Worm (Caenorhabditis elegans): ENCODE measurements around the gene F43C1.7.

The F43C1.7 gene

ce11 chrIII:4269220-4269935 is 27.0 kb upstream of the F43C1.7 start, which contains the start of the genes sftb-1 and R10E4.1:
Gene sftb-1 (minus strand): TSS chrIII:4269270.
Gene R10E4.1 (plus strand): TSS chrIII:4269743.
- no peak for TF ChIP-seq unc-62 (GFP tag; optimal IDR thresholded peaks at IDR 0.05)

ce11 chrIII:4265892-4266291 is 23.5 kb upstream of the F43C1.7 start:
- no peak for TF ChIP-seq unc-62 (GFP tag; optimal IDR thresholded peaks at IDR 0.05)

ce11 chrIII:4263048-4263447 is 20.7 kb upstream of the F43C1.7 start, which contains the start of gene T08A11.1:
Gene T08A11.1 (minus strand): TSS chrIII:4263148.
- no peak for TF ChIP-seq unc-62 (GFP tag; optimal IDR thresholded peaks at IDR 0.05)

- TF ChIP-seq unc-62 (GFP tag; optimal IDR thresholded peaks at IDR 0.05) = no peak
These were observed 15.5 kb upstream of the F43C1.7 start for ce11 chrIII:4257896-4258295.

DNA sequence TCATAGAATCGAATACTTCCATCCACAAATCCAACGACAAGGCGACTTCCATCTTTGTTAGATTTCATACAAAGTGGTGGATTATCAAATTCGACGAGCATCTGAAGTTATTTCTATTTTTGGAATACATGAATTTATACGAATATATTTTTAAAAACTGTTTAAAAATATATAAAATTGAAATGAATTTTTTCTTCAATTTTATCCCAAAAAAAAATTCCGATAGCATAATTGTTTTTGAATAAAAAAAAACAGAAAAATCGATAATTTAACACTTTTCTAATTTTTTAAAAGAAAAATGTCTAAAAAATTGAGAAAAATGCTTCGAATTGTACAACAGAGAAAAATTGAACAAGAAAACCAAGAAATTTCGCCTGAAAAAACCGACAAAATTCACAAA is 5.2 kb upstream of the F43C1.7 start, which contains the start of gene Y44F5A.1:
Gene Y44F5A.1 (minus strand): TSS at position 101 of the 400 bp plus-strand sequence.
- no peak for TF ChIP-seq unc-62 (GFP tag; optimal IDR thresholded peaks at IDR 0.05)

DNA sequence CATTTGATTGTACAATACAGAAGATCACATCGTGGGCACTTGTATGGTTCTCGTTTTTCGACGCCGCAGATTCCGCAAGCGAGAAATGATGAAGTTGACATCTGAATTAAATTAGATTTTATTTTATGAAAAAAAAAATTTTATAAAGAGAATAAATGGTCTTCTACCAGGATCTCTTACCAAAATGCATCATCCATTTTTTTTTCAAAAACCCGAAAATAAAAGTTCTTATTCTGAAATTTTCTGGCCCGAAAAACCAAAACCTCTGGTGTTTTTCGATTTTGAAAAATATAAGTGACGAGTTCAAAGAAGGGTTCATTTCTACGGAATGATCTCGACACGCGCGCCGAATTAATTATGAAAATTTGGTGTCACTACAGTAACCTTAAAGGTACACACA is 1.9 kb upstream of the F43C1.7 start, which contains the start of gene zhit-2:
Gene zhit-2 (minus strand): TSS at position 101 of the 400 bp plus-strand sequence.
- TF ChIP-seq unc-62 (GFP tag; optimal IDR thresholded peaks at IDR 0.05) = no peak

ce11 chrIII:4243461-4243860 is 1.1 kb upstream of the F43C1.7 start, which contains the start of gene mrpl-21:
Gene mrpl-21 (minus strand): TSS chrIII:4243561.
- no peak for TF ChIP-seq unc-62 (GFP tag; optimal IDR thresholded peaks at IDR 0.05)

ce11 chrIII:4241181-4241580 is 1.2 kb downstream of the F43C1.7 start:
- no peak for TF ChIP-seq unc-62 (GFP tag; optimal IDR thresholded peaks at IDR 0.05)

- no peak for TF ChIP-seq unc-62 (GFP tag; optimal IDR thresholded peaks at IDR 0.05)
These were observed 2.2 kb downstream of the F43C1.7 start for ce11 chrIII:4240126-4240525.

ce11 chrIII:4237660-4238059 is 4.7 kb downstream of the F43C1.7 start:
- no peak for TF ChIP-seq unc-62 (GFP tag; optimal IDR thresholded peaks at IDR 0.05)

ce11 chrIII:4236178-4236577 is 6.2 kb downstream of the F43C1.7 start:
- no peak for TF ChIP-seq unc-62 (GFP tag; optimal IDR thresholded peaks at IDR 0.05)

DNA sequence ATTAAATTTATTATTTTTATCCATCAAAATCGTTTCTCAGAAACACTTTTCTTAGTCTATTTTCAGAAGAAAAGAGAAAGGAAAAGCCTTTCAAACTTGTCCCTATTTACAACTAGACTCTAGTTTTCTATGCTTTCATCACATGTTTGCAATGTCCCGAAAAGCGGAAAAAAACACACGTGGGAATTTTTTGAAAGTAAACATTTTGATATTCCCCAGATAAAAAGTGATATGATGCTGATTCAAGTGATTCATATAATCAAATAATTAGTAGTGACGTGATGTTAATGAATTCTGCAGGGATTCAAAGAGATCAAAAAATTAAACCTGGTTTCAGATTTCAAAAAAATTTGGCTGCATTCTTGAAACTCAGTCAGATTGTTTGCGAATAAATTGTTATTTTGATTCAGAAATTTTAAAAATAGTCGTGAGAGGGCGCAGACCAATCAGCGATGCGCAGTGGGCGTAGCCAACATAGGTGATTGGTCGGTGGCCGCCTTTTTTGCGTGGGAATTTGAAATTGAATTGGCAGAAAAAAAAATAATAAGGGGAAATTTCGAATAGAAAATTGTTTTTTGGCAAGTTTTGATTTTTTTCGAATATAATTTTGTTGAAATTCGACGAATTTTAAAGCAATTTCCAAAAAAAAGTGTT is 7.6 kb downstream of the F43C1.7 start:
- no peak for TF ChIP-seq unc-62 (GFP tag; optimal IDR thresholded peaks at IDR 0.05)

DNA sequence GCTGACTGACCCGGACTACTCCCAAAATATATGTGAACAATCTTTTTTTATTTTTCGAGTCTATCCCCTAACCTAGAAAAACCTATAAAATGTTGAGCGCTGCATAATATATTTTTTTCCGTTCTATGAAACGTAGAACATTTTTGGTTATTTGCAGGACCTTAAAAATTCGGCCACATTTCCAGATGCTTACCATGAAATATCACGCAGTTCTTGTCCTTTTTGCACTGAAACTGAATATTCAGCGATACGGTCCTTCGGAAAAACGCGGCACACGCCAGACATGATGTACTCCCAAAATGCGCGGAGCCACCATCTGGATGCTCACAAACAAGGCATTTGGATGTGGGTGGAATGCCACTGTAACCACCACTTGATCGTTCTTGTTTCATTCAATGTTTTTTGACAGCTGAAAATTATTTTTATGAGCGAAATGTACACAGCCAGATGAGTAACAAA is 9.5 kb downstream of the F43C1.7 start, which contains the start of gene nhr-20:
Gene nhr-20 (minus strand): TSS at position 409 of the 459 bp plus-strand sequence.
- no peak for TF ChIP-seq unc-62 (GFP tag; optimal IDR thresholded peaks at IDR 0.05)

DNA sequence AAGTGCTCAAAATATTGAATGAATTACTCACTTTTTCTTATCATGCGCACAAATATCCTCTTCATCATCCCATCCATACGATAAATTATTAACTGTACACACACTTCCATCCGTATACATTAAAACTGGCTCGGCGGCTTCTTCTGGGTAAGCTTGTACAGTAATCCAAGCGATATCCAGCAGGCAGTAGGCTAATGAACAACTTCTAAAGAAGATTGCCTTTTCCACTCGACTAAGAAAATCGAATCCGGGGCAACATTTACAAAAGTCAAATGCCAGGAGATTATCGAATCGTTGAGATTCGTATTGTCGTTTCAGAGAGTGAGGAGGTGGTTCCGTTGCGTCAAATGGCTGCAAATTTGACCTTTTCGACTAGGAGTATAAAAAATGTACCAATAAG is 11.0 kb downstream of the F43C1.7 start:
- TF ChIP-seq unc-62 (GFP tag; optimal IDR thresholded peaks at IDR 0.05) = no peak

DNA sequence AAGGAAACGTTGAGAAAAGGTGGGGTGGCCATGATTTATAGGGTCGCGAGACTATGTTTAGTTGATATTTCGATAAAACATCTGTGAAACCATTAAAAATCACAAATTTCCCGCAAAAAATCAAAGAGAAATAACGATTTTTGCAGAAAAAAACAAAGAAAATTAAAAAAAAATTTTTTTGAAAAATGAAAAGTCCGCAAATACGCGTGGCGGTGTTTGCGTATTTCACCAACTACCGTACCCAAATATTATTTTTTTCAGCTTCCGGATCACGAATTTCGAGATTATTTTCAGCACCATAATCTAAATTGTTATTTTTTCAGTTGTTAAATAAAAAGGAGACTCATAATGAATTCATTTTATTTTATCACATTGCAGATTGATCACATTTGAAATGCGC is 12.3 kb downstream of the F43C1.7 start:
- TF ChIP-seq unc-62 (GFP tag; optimal IDR thresholded peaks at IDR 0.05) = no peak

ce11 chrIII:4228841-4229240 is 13.5 kb downstream of the F43C1.7 start, which contains the start of gene F43C1.5:
Gene F43C1.5 (plus strand): TSS chrIII:4229141.
- TF ChIP-seq unc-62 (GFP tag; optimal IDR thresholded peaks at IDR 0.05) = no peak

- TF ChIP-seq unc-62 (GFP tag; optimal IDR thresholded peaks at IDR 0.05) = no peak
These were observed 14.4 kb downstream of the F43C1.7 start, which contains the start of gene mpk-1 for ce11 chrIII:4228008-4228407. Gene mpk-1 (minus strand): TSS chrIII:4228108.

Measured in whole organism, dauer.